Fruit fly (Drosophila melanogaster) whole organism: ENCODE results near the gene HP1e.

Experiments used
- CG8478 ChIP-seq: fragments of >200 bp; optimal IDR thresholded peaks from 2 replicates; lab custom pipeline; 2018; ENCODE audit warnings: inconsistent platforms
- Dll ChIP-seq: fragments of >200 bp; optimal IDR thresholded peaks from 2 replicates; lab custom pipeline; 2017
- EcR ChIP-seq, 2 experiments: fragments of >200 bp; optimal IDR thresholded peaks; 2 replicates each; lab custom pipeline; 2017; ENCODE audit warnings: missing biosample characterization in 2 of 2, missing genetic modification characterization in 2 of 2, missing genetic modification reagents in 2 of 2
- pan ChIP-seq: fragments of >200 bp; optimal IDR thresholded peaks from 2 replicates; lab custom pipeline; 2017
- psq ChIP-seq: fragments of >200 bp; optimal IDR thresholded peaks from 2 replicates; lab custom pipeline; 2017
- usp ChIP-seq: fragments of >200 bp; optimal IDR thresholded peaks from 2 replicates; lab custom pipeline; 2017; ENCODE audit warnings: missing biosample characterization, missing genetic modification characterization, mixed read lengths

HP1e gene

dm6 chr3R:9347702-9348378, 26.3 kb downstream of the HP1e start:
- no peak for TF ChIP-seq usp (GFP tag; lab: Kevin White, UChicago)
- no peak for TF ChIP-seq psq
- TF ChIP-seq EcR (GFP tag; optimal IDR thresholded peaks at IDR 0.05; lab: Kevin White, UChicago) = no peak
- TF ChIP-seq Dll = no peak
- no peak for TF ChIP-seq CG8478 (lab: Kevin White, UChicago)
- TF ChIP-seq pan (lab: Kevin White, UChicago) = no peak

dm6 chr3R:9348379-9348721, 26.8 kb downstream of the HP1e start:
- TF ChIP-seq psq = no peak
- no peak for TF ChIP-seq usp (GFP tag; lab: Kevin White, UChicago)
- no peak for TF ChIP-seq EcR (GFP tag; optimal IDR thresholded peaks at IDR 0.05; lab: Kevin White, UChicago)
- no peak for TF ChIP-seq CG8478 (lab: Kevin White, UChicago)
- no peak for TF ChIP-seq Dll
- no peak for TF ChIP-seq pan (lab: Kevin White, UChicago)

- no peak for TF ChIP-seq EcR (GFP tag; optimal IDR thresholded peaks at IDR 0.05; lab: Kevin White, UChicago)
- TF ChIP-seq CG8478 (lab: Kevin White, UChicago) = no peak
- no peak for TF ChIP-seq psq
- TF ChIP-seq usp (GFP tag; lab: Kevin White, UChicago) = no peak
- no peak for TF ChIP-seq pan (lab: Kevin White, UChicago)
- TF ChIP-seq Dll = no peak
Observed at dm6 chr3R:9349267-9349820, 27.8 kb downstream of the HP1e start.

- peak; percentile 28 for TF ChIP-seq pan (lab: Kevin White, UChicago)
- TF ChIP-seq CG8478 (lab: Kevin White, UChicago) = no peak
Observed at dm6 chr3R:9350561-9351379, 29.2 kb downstream of the HP1e start.

- TF ChIP-seq pan (lab: Kevin White, UChicago) = no peak
- no peak for TF ChIP-seq usp (GFP tag; lab: Kevin White, UChicago)
- no peak for TF ChIP-seq EcR (GFP tag; optimal IDR thresholded peaks at IDR 0.05; lab: Kevin White, UChicago)
- TF ChIP-seq psq = no peak
- TF ChIP-seq Dll = no peak
- no peak for TF ChIP-seq CG8478 (lab: Kevin White, UChicago)
Observed at dm6 chr3R:9351415-9352379, 30.1 kb downstream of the HP1e start.

- TF ChIP-seq usp (GFP tag; lab: Kevin White, UChicago) (no peak), EcR (GFP tag; optimal IDR thresholded peaks at IDR 0.05; lab: Kevin White, UChicago) (no peak), pan (lab: Kevin White, UChicago) (no peak), Dll (no peak), CG8478 (lab: Kevin White, UChicago) (no peak), psq (no peak)
Observed at dm6 chr3R:9352595-9353275, 31.2 kb downstream of the HP1e start.

dm6 chr3R:9353276-9353652, 31.7 kb downstream of the HP1e start:
- TF ChIP-seq pan (lab: Kevin White, UChicago) = no peak
- TF ChIP-seq Dll = no peak

dm6 chr3R:9355195-9355594, 33.6 kb downstream of the HP1e start, which contains the start of gene CG43675:
TSS of gene CG43675 (plus strand) at chr3R:9355495.
- TF ChIP-seq CG8478 (lab: Kevin White, UChicago) (no peak), EcR (GFP tag; optimal IDR thresholded peaks at IDR 0.05; lab: Kevin White, UChicago) (no peak), Dll (no peak), psq (no peak)

- TF ChIP-seq usp (GFP tag; lab: Kevin White, UChicago) = no peak
- TF ChIP-seq CG8478 (lab: Kevin White, UChicago) = no peak
- TF ChIP-seq pan (lab: Kevin White, UChicago) = no peak
- no peak for TF ChIP-seq EcR (GFP tag; optimal IDR thresholded peaks at IDR 0.05; lab: Kevin White, UChicago)
- TF ChIP-seq psq = no peak
- TF ChIP-seq Dll = no peak
Observed at dm6 chr3R:9359393-9359792, 37.8 kb downstream of the HP1e start.

dm6 chr3R:9363066-9363719, 41.6 kb downstream of the HP1e start, which contains the start of gene CG18473:
TSS of gene CG18473 (plus strand) at chr3R:9363305.
- no peak for TF ChIP-seq psq
- TF ChIP-seq CG8478 (lab: Kevin White, UChicago) = no peak
- no peak for TF ChIP-seq Dll
- TF ChIP-seq pan (lab: Kevin White, UChicago) = no peak
- TF ChIP-seq EcR (GFP tag; optimal IDR thresholded peaks at IDR 0.05; lab: Kevin White, UChicago) = no peak
- TF ChIP-seq usp (GFP tag; lab: Kevin White, UChicago) = no peak
